Fruit fly (Drosophila melanogaster): ENCODE results near the gene CG5885.

Gene CG5885

DNA sequence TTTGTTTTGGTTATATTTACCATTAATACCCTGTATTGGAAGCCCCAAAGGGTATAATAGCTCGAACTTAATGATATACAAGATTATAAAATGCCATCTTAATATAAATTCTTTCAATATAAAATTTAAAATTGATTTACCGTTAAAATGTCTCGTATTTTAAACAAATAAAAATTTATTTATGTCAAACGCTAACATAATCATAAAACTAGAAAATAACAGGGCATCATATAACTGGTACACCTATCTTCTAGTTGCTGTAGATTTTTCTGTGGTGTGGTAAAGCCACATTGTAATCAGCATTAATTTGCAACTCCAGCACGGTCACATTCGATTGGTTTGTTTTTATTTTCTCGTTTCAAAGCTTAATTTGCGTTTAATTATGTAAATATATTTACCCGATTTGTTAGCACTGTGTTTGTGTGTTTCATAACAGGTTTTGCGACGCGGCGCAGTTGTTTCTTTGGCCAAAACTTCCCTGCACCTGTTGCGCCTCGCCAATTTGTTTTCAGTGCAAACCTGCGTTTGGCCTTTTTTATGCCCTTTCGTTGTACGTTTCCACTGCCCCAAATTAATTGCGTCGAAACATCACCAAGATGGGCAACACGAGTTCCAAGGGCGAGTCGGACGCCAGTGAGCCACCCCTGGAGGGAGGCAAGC lies 39.0 kb upstream of the CG5885 start, which contains the start of the genes CG4658 and CG5846 (continued):
- peak; percentile 75 for TF ChIP-seq CG4854 (GFP tag; optimal IDR thresholded peaks at IDR 0.05)
- TF ChIP-seq CG6689 (GFP tag; IDR thresholded peaks at IDR 0.05): peak; percentile 97
- TF ChIP-seq Doc3 (GFP tag; IDR thresholded peaks at IDR 0.05; ENCODE audit: partially characterized antibody): no peak
- TF ChIP-seq unpg (GFP tag; optimal IDR thresholded peaks at IDR 0.05): peak; percentile 97
- TF ChIP-seq Xrp1 (GFP tag; IDR thresholded peaks at IDR 0.05): peak; percentile 98
- peak; percentile 66 for TF ChIP-seq CG12071 (GFP tag; optimal IDR thresholded peaks at IDR 0.05)
- peak; percentile 89 for TF ChIP-seq CG3281 (GFP tag; optimal IDR thresholded peaks at IDR 0.05)
- TF ChIP-seq CG4617 (GFP tag; optimal IDR thresholded peaks at IDR 0.05; ENCODE audit: borderline replicate concordance): peak; percentile 92
- peak; percentile 94 for TF ChIP-seq CG14441 (GFP tag; IDR thresholded peaks at IDR 0.05)
- peak; percentile 12; the same call in 1 of the 2 replicates for TF ChIP-seq bbx (GFP tag; IDR thresholded peaks at IDR 0.05; ENCODE audit: partially characterized antibody)
- TF ChIP-seq CG17912 (GFP tag; optimal IDR thresholded peaks at IDR 0.05): peak; percentile 9
- peak; percentile 81 for TF ChIP-seq CG7372 (GFP tag; IDR thresholded peaks at IDR 0.05)
- TF ChIP-seq klu (GFP tag; IDR thresholded peaks at IDR 0.05): peak; percentile 87
- TF ChIP-seq sr (GFP tag; IDR thresholded peaks at IDR 0.05): peak; percentile 44; the same call in 1 of the 3 replicates
- peak; percentile 94 for TF ChIP-seq CG12942 (GFP tag; optimal IDR thresholded peaks at IDR 0.05)
- TF ChIP-seq gcm (GFP tag; optimal IDR thresholded peaks at IDR 0.05): peak; percentile 96
- peak; percentile 95 for TF ChIP-seq ind (GFP tag; optimal IDR thresholded peaks at IDR 0.05)
- peak; percentile 82 for TF ChIP-seq Camta (GFP tag; optimal IDR thresholded peaks at IDR 0.05)
- TF ChIP-seq Xbp1 (GFP tag; optimal IDR thresholded peaks at IDR 0.05): peak; percentile 97
- TF ChIP-seq Mad (GFP tag; optimal IDR thresholded peaks at IDR 0.05): peak; percentile 85
- no peak for TF ChIP-seq yki (optimal IDR thresholded peaks at IDR 0.05)
- TF ChIP-seq CG14965 (GFP tag; optimal IDR thresholded peaks at IDR 0.05; ENCODE audit: borderline replicate concordance): no peak
- TF ChIP-seq sens-2 (GFP tag; IDR thresholded peaks at IDR 0.05): peak; percentile 75
- TF ChIP-seq CG7987 (GFP tag; optimal IDR thresholded peaks at IDR 0.05): peak; percentile 68
- TF ChIP-seq NC2β (GFP tag; optimal IDR thresholded peaks at IDR 0.05): peak; percentile 84
- TF ChIP-seq ssp (GFP tag; IDR thresholded peaks at IDR 0.05): peak; percentile 88
- no peak for TF ChIP-seq Bgb (GFP tag; IDR thresholded peaks at IDR 0.05; ENCODE audit: partially characterized antibody)
- peak; percentile 95 for TF ChIP-seq CG2120 (GFP tag; optimal IDR thresholded peaks at IDR 0.05)
- TF ChIP-seq BEAF-32 (GFP tag; optimal IDR thresholded peaks at IDR 0.05): peak; percentile 19
- TF ChIP-seq CG4820 (GFP tag; optimal IDR thresholded peaks at IDR 0.05): peak; percentile 90
- no peak for TF ChIP-seq unc-4 (GFP tag; IDR thresholded peaks at IDR 0.05; ENCODE audit: partially characterized antibody)
- peak; percentile 17 for TF ChIP-seq Dad (GFP tag; optimal IDR thresholded peaks at IDR 0.05)
- TF ChIP-seq HmgD (GFP tag; optimal IDR thresholded peaks at IDR 0.05): peak; percentile 23
- TF ChIP-seq CG13123 (GFP tag; optimal IDR thresholded peaks at IDR 0.05): peak; percentile 90
- TF ChIP-seq CG7928 (GFP tag; optimal IDR thresholded peaks at IDR 0.05): peak; percentile 49
- TF ChIP-seq CG32772 (GFP tag; IDR thresholded peaks at IDR 0.05): peak; percentile 97
- peak; percentile 88 for TF ChIP-seq CG1024 (GFP tag; IDR thresholded peaks at IDR 0.05)
- no peak for TF ChIP-seq hbn (GFP tag; IDR thresholded peaks at IDR 0.05; ENCODE audit: partially characterized antibody)
- TF ChIP-seq sisA (GFP tag; IDR thresholded peaks at IDR 0.05): peak; percentile 93
- TF ChIP-seq emc (GFP tag; optimal IDR thresholded peaks at IDR 0.05): peak; percentile 30
- TF ChIP-seq CG15011 (GFP tag; optimal IDR thresholded peaks at IDR 0.05): peak; percentile 86
- peak; percentile 82 for TF ChIP-seq Rx (GFP tag; IDR thresholded peaks at IDR 0.05)
- TF ChIP-seq kay (GFP tag; optimal IDR thresholded peaks at IDR 0.05): peak; percentile 92
- TF ChIP-seq CG10321 (GFP tag; IDR thresholded peaks at IDR 0.05): peak; percentile 62; the same call in 1 of the 2 replicates
- TF ChIP-seq E2f2 (GFP tag; IDR thresholded peaks at IDR 0.05): peak; percentile 81
- peak; percentile 83 for TF ChIP-seq Vsx1 (GFP tag; optimal IDR thresholded peaks at IDR 0.05)
- TF ChIP-seq hth (optimal IDR thresholded peaks at IDR 0.05): no peak
- TF ChIP-seq HmgZ (tag; optimal IDR thresholded peaks at IDR 0.05): peak; percentile 94
- peak; percentile 92 for TF ChIP-seq CG4730 (GFP tag; IDR thresholded peaks at IDR 0.05)
- peak; percentile 47 for TF ChIP-seq Myb (GFP tag; optimal IDR thresholded peaks at IDR 0.05)
